Worm (Caenorhabditis elegans): ENCODE measurements around the gene H12D21.10.

DNA sequence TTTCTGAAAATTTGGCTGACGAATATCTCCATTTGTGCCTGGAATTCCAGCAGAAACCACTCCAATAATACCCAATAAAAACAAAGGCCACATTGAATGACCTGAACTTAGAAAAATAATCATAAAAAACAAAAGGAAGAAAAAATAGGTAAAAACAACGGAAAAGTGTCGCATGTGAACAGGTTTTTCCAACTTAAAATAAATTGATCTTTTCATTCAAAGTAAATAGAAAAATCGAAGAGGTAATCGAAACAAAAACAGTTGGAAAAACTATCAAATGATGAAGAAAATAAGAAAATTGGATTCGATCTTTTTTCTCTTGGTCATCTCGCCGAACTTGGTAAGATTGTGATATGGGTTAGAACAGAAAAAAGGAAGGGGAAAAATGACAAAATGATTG, 21.9 kb downstream of the H12D21.10 start, which contains the start of gene zmp-4:
- TF ChIP-seq nhr-77 (tag; optimal IDR thresholded peaks at IDR 0.05) (no peak), elt-2 (tag; optimal IDR thresholded peaks at IDR 0.05) (no peak), unc-62 (GFP tag; optimal IDR thresholded peaks at IDR 0.05) (no peak), nhr-237 (tag; optimal IDR thresholded peaks at IDR 0.05) (no peak), nhr-76 (tag; optimal IDR thresholded peaks at IDR 0.05) (no peak), snpc-4 (tag; optimal IDR thresholded peaks at IDR 0.05) (no peak), ama-1 (optimal IDR thresholded peaks at IDR 0.05) (no peak)

Measured in whole organism, L3 larva.